Worm (Caenorhabditis elegans) whole organism, L4 larva: ENCODE measurements around the gene ZK938.12.

Experiments
- F49E8.2 ChIP-seq: sonication (generic microtip); optimal IDR thresholded peaks from 2 replicates; lab custom pipeline; 2016; ENCODE audit warnings: missing compliant biosample characterization, mild to moderate bottlenecking, missing genetic modification characterization, borderline replicate concordance
- aly-2 ChIP-seq: sonication (generic microtip); optimal IDR thresholded peaks from 2 replicates; lab custom pipeline; 2018; ENCODE audit warnings: missing biosample characterization, missing genetic modification characterization
- ceh-44 ChIP-seq: fragments of 200-800 bp; sonication (Bioruptor generic); IDR thresholded peaks from 2 replicates; pipeline ENCODE4 v1.3.6; 2022; ENCODE audit warnings: missing genetic modification reagents, missing genetic modification characterization, missing compliant biosample characterization
- daf-12 ChIP-seq: fragments of 150-350 bp; optimal IDR thresholded peaks from 2 replicates; lab custom pipeline; 2014; ENCODE audit warnings: missing biosample characterization, missing genetic modification reagents, missing genetic modification characterization
- fkh-10 ChIP-seq: fragments of 150-350 bp; optimal IDR thresholded peaks from 2 replicates; lab custom pipeline; 2014; ENCODE audit warnings: missing biosample characterization, missing genetic modification reagents, missing genetic modification characterization
- lin-13 ChIP-seq: fragments of 150-350 bp; optimal IDR thresholded peaks from 2 replicates; lab custom pipeline; 2014; ENCODE audit warnings: missing biosample characterization, missing genetic modification reagents, missing genetic modification characterization
- lin-15B ChIP-seq: fragments of 150-350 bp; sonication (generic microtip); optimal IDR thresholded peaks from 3 replicates; lab custom pipeline; 2014; ENCODE audit warnings: missing biosample characterization, missing genetic modification characterization
- mep-1 ChIP-seq: fragments of 150-350 bp; sonication (generic microtip); optimal IDR thresholded peaks from 3 replicates; lab custom pipeline; 2014; ENCODE audit warnings: missing biosample characterization, missing genetic modification characterization
- mxl-3 ChIP-seq: fragments of 200-800 bp; sonication (Bioruptor generic); optimal IDR thresholded peaks from 2 replicates; lab custom pipeline; 2018; ENCODE audit warnings: mild to moderate bottlenecking, missing genetic modification characterization, missing compliant biosample characterization
- nhr-6 ChIP-seq: fragments of 150-350 bp; optimal IDR thresholded peaks from 2 replicates; lab custom pipeline; 2014; ENCODE audit warnings: missing biosample characterization, missing genetic modification characterization
- unc-130 ChIP-seq: sonication (generic microtip); optimal IDR thresholded peaks from 2 replicates; lab custom pipeline; 2016; ENCODE audit warnings: missing genetic modification reagents, missing genetic modification characterization, missing compliant biosample characterization
- ztf-11 ChIP-seq: fragments of 150-350 bp; optimal IDR thresholded peaks from 2 replicates; lab custom pipeline; 2014; ENCODE audit warnings: missing biosample characterization, missing genetic modification characterization

- no peak for TF ChIP-seq daf-12
- TF ChIP-seq mep-1, result no peak
- no peak for TF ChIP-seq lin-13 (GFP tag; lab: Kevin White, UChicago)
- TF ChIP-seq fkh-10 (GFP tag; lab: Kevin White, UChicago), result no peak
- no peak for TF ChIP-seq unc-130 (GFP tag; lab: Kevin White, UChicago)
- no peak for TF ChIP-seq lin-15B (tag; lab: Kevin White, UChicago)
- no peak for TF ChIP-seq aly-2 (tag; lab: Kevin White, UChicago)
- TF ChIP-seq nhr-6, result no peak
- TF ChIP-seq F49E8.2 (tag; lab: Kevin White, UChicago), result no peak
- no peak for TF ChIP-seq ceh-44 (GFP tag; lab: Robert Waterston, UW)
- TF ChIP-seq mxl-3 (GFP tag; lab: Kevin White, UChicago), result no peak
- no peak for TF ChIP-seq ztf-11 (tag; lab: Kevin White, UChicago)
Observed at ce11 chrII:9868698-9869097, 37.6 kb downstream of the ZK938.12 start, which contains the start of gene old-1.
